Worm (Caenorhabditis elegans): ENCODE results near the gene DC2.5.

Gene DC2.5

ce11 chrV:248636-249035, 36.0 kb upstream of the DC2.5 start:
- TF ChIP-seq Y55F3AM.14 (GFP tag; optimal IDR thresholded peaks at IDR 0.05) (no peak), R02D3.7 (tag; optimal IDR thresholded peaks at IDR 0.05) (no peak), ceh-16 (tag; optimal IDR thresholded peaks at IDR 0.05) (no peak), crh-2 (tag; optimal IDR thresholded peaks at IDR 0.05) (no peak), lin-39 (tag; optimal IDR thresholded peaks at IDR 0.05) (no peak), alr-1 (tag; optimal IDR thresholded peaks at IDR 0.05) (no peak), F13H6.1 (tag; optimal IDR thresholded peaks at IDR 0.05) (no peak), nhr-10 (tag; optimal IDR thresholded peaks at IDR 0.05) (no peak), nhr-25 (tag; optimal IDR thresholded peaks at IDR 0.05) (no peak), lin-13 (GFP tag; optimal IDR thresholded peaks at IDR 0.05) (no peak), mdl-1 (tag; optimal IDR thresholded peaks at IDR 0.05) (no peak), elt-1 (tag; optimal IDR thresholded peaks at IDR 0.05) (no peak), peb-1 (tag; optimal IDR thresholded peaks at IDR 0.05) (no peak), ztf-1 (GFP tag; conservative IDR thresholded peaks at IDR 0.05) (no peak), sma-3 (GFP tag; optimal IDR thresholded peaks at IDR 0.05) (no peak), ztf-4 (tag; optimal IDR thresholded peaks at IDR 0.05) (no peak)

ce11 chrV:247576-247975, 35.0 kb upstream of the DC2.5 start:
- TF ChIP-seq Y55F3AM.14 (GFP tag; optimal IDR thresholded peaks at IDR 0.05) (no peak), ceh-82 (tag; optimal IDR thresholded peaks at IDR 0.05) (no peak), zag-1 (tag; optimal IDR thresholded peaks at IDR 0.05) (no peak)

- TF ChIP-seq elt-1 (tag; optimal IDR thresholded peaks at IDR 0.05) (no peak), egl-27 (tag; optimal IDR thresholded peaks at IDR 0.05) (no peak), mab-5 (tag; optimal IDR thresholded peaks at IDR 0.05) (no peak), zag-1 (tag; optimal IDR thresholded peaks at IDR 0.05) (no peak), ceh-82 (tag; optimal IDR thresholded peaks at IDR 0.05) (no peak), unc-62 (GFP tag; optimal IDR thresholded peaks at IDR 0.05) (no peak), elt-3 (tag; optimal IDR thresholded peaks at IDR 0.05) (no peak), mbf-1 (tag; optimal IDR thresholded peaks at IDR 0.05) (no peak), nhr-11 (tag; optimal IDR thresholded peaks at IDR 0.05) (no peak), nhr-10 (tag; optimal IDR thresholded peaks at IDR 0.05) (no peak), nhr-129 (tag; optimal IDR thresholded peaks at IDR 0.05) (no peak), ceh-16 (tag; optimal IDR thresholded peaks at IDR 0.05) (no peak), nhr-12 (tag; optimal IDR thresholded peaks at IDR 0.05) (no peak), skn-1 (tag; optimal IDR thresholded peaks at IDR 0.05) (no peak)
These were observed 33.5 kb upstream of the DC2.5 start, which contains the start of gene kin-34 for ce11 chrV:246097-246496. TSS of gene kin-34 (minus strand) at chrV:246197.

- no peak for TF ChIP-seq lin-13 (GFP tag; optimal IDR thresholded peaks at IDR 0.05)
- no peak for TF ChIP-seq ceh-82 (tag; optimal IDR thresholded peaks at IDR 0.05)
- TF ChIP-seq unc-62 (GFP tag; optimal IDR thresholded peaks at IDR 0.05), result no peak
- no peak for TF ChIP-seq nhr-10 (tag; optimal IDR thresholded peaks at IDR 0.05)
- TF ChIP-seq sma-3 (GFP tag; optimal IDR thresholded peaks at IDR 0.05), result no peak
- TF ChIP-seq gmeb-1 (tag; optimal IDR thresholded peaks at IDR 0.05), result no peak
- no peak for TF ChIP-seq elt-3 (tag; optimal IDR thresholded peaks at IDR 0.05)
These were observed 29.9 kb upstream of the DC2.5 start, which contains the start of gene R02C2.7 for ce11 chrV:242518-242917. TSS of gene R02C2.7 (minus strand) at chrV:242618.

- TF ChIP-seq blmp-1 (tag; optimal IDR thresholded peaks at IDR 0.05; ENCODE audit: insufficient read depth) (no peak), C34F6.9 (tag; optimal IDR thresholded peaks at IDR 0.05) (no peak), nhr-21 (tag; optimal IDR thresholded peaks at IDR 0.05) (no peak), lin-39 (tag; optimal IDR thresholded peaks at IDR 0.05) (no peak), lin-13 (GFP tag; optimal IDR thresholded peaks at IDR 0.05) (no peak), nhr-10 (tag; optimal IDR thresholded peaks at IDR 0.05) (no peak), F13H6.1 (tag; optimal IDR thresholded peaks at IDR 0.05) (no peak), ztf-4 (tag; optimal IDR thresholded peaks at IDR 0.05) (no peak), unc-62 (GFP tag; optimal IDR thresholded peaks at IDR 0.05) (no peak), mab-5 (tag; optimal IDR thresholded peaks at IDR 0.05) (no peak), nhr-23 (tag; optimal IDR thresholded peaks at IDR 0.05) (no peak), sma-3 (GFP tag; optimal IDR thresholded peaks at IDR 0.05) (no peak), zag-1 (tag; optimal IDR thresholded peaks at IDR 0.05) (no peak)
These were observed 27.7 kb upstream of the DC2.5 start, which contains the start of gene txt-2 for ce11 chrV:240287-240686. TSS of gene txt-2 (minus strand) at chrV:240500.

ce11 chrV:238094-238493, 25.5 kb upstream of the DC2.5 start, which contains the start of gene R02C2.1:
TSS of gene R02C2.1 (minus strand) at chrV:238194.
- TF ChIP-seq mab-5 (tag; optimal IDR thresholded peaks at IDR 0.05), result no peak
- no peak for TF ChIP-seq nhr-77 (tag; optimal IDR thresholded peaks at IDR 0.05)
- no peak for TF ChIP-seq nhr-129 (tag; optimal IDR thresholded peaks at IDR 0.05)
- no peak for TF ChIP-seq skn-1 (tag; optimal IDR thresholded peaks at IDR 0.05)
- TF ChIP-seq nhr-237 (tag; optimal IDR thresholded peaks at IDR 0.05), result no peak

All from whole organism, L2 larva.